Worm (Caenorhabditis elegans): ENCODE results near the gene K07C5.13.

Gene K07C5.13

ce11 chrV:10379761-10380160 is 37.9 kb downstream of the K07C5.13 start:
- TF ChIP-seq ceh-40 (GFP tag; IDR thresholded peaks at IDR 0.05) (no peak), F52B5.7 (tag; optimal IDR thresholded peaks at IDR 0.05) (no peak), bed-2 (GFP tag; IDR thresholded peaks at IDR 0.05) (no peak), attf-6 (GFP tag; IDR thresholded peaks at IDR 0.05) (no peak), mes-4 (tag; optimal IDR thresholded peaks at IDR 0.05) (no peak), B0035.1 (tag; optimal IDR thresholded peaks at IDR 0.05) (no peak), F37B4.10 (GFP tag; IDR thresholded peaks at IDR 0.05) (no peak), nfyb-1 (GFP tag; IDR thresholded peaks at IDR 0.05) (no peak), K12H6.12 (tag; optimal IDR thresholded peaks at IDR 0.05) (no peak), C06A6.2 (GFP tag; conservative IDR thresholded peaks at IDR 0.05) (no peak), nfya-1 (tag; optimal IDR thresholded peaks at IDR 0.05; ENCODE audit: borderline replicate concordance, insufficient read depth) (no peak), tbx-9 (tag; optimal IDR thresholded peaks at IDR 0.05; ENCODE audit: borderline replicate concordance) (no peak)

ce11 chrV:10381726-10382125 is 39.9 kb downstream of the K07C5.13 start, which contains the start of gene abu-1:
Gene abu-1, minus strand, starts transcription at chrV:10381826.
- TF ChIP-seq attf-3 (GFP tag; conservative IDR thresholded peaks at IDR 0.05), result no peak
- TF ChIP-seq rec-8 (tag; optimal IDR thresholded peaks at IDR 0.05), result no peak
- no peak for TF ChIP-seq fkh-3 (tag; optimal IDR thresholded peaks at IDR 0.05)
- TF ChIP-seq hsf-1 (GFP tag; IDR thresholded peaks at IDR 0.05), result no peak
- TF ChIP-seq mxl-1 (tag; optimal IDR thresholded peaks at IDR 0.05), result no peak
- TF ChIP-seq ceh-91 (GFP tag; IDR thresholded peaks at IDR 0.05), result no peak
- TF ChIP-seq B0261.1 (tag; optimal IDR thresholded peaks at IDR 0.05), result no peak
- no peak for TF ChIP-seq nfya-1 (tag; optimal IDR thresholded peaks at IDR 0.05; ENCODE audit: borderline replicate concordance, insufficient read depth)
- no peak for TF ChIP-seq akir-1 (GFP tag; optimal IDR thresholded peaks at IDR 0.05)
- TF ChIP-seq aptf-3 (GFP tag; IDR thresholded peaks at IDR 0.05), result no peak
- TF ChIP-seq lin-35 (GFP tag; optimal IDR thresholded peaks at IDR 0.05), result no peak
- no peak for TF ChIP-seq pbrm-1 (GFP tag; IDR thresholded peaks at IDR 0.05)
- no peak for TF ChIP-seq egrh-3 (GFP tag; IDR thresholded peaks at IDR 0.05)
- no peak for TF ChIP-seq dox-1 (GFP tag; IDR thresholded peaks at IDR 0.05)
- no peak for TF ChIP-seq lag-1 (GFP tag; IDR thresholded peaks at IDR 0.05)
- no peak for TF ChIP-seq C06A6.2 (GFP tag; conservative IDR thresholded peaks at IDR 0.05)
- TF ChIP-seq zim-3 (tag; optimal IDR thresholded peaks at IDR 0.05), result no peak
- TF ChIP-seq F57C9.4 (tag; optimal IDR thresholded peaks at IDR 0.05), result no peak

ce11 chrV:10382142-10382541 is 40.3 kb downstream of the K07C5.13 start, which contains the start of gene pqn-2:
Gene pqn-2, plus strand, starts transcription at chrV:10382442.
- TF ChIP-seq lin-40 (tag; optimal IDR thresholded peaks at IDR 0.05), result no peak
- TF ChIP-seq ztf-18 (tag; optimal IDR thresholded peaks at IDR 0.05), result no peak
- no peak for TF ChIP-seq nhr-27 (tag; optimal IDR thresholded peaks at IDR 0.05)
- no peak for TF ChIP-seq snpc-1.1 (tag; optimal IDR thresholded peaks at IDR 0.05; ENCODE audit: insufficient read depth)
- TF ChIP-seq ceh-27 (GFP tag; optimal IDR thresholded peaks at IDR 0.05), result no peak
- TF ChIP-seq F22D6.2 (tag; optimal IDR thresholded peaks at IDR 0.05), result no peak
- no peak for TF ChIP-seq ama-1 (optimal IDR thresholded peaks at IDR 0.05)
- no peak for TF ChIP-seq ama-1 (GFP tag; optimal IDR thresholded peaks at IDR 0.05)
- TF ChIP-seq ztf-28 (GFP tag; IDR thresholded peaks at IDR 0.05), result no peak
- TF ChIP-seq Y95B8A.8 (GFP tag; IDR thresholded peaks at IDR 0.05), result no peak
- TF ChIP-seq hlh-26 (GFP tag; conservative IDR thresholded peaks at IDR 0.05), result no peak
- no peak for TF ChIP-seq die-1 (tag; optimal IDR thresholded peaks at IDR 0.05)
- TF ChIP-seq rec-8 (tag; optimal IDR thresholded peaks at IDR 0.05), result no peak
- no peak for TF ChIP-seq Y56A3A.18 (GFP tag; IDR thresholded peaks at IDR 0.05)
- no peak for TF ChIP-seq snpc-4 (GFP tag; optimal IDR thresholded peaks at IDR 0.05)
- no peak for TF ChIP-seq snpc-4 (tag; optimal IDR thresholded peaks at IDR 0.05)
- TF ChIP-seq unc-130 (GFP tag; optimal IDR thresholded peaks at IDR 0.05), result no peak
- no peak for TF ChIP-seq fkh-3 (tag; optimal IDR thresholded peaks at IDR 0.05)
- TF ChIP-seq rcor-1 (GFP tag; IDR thresholded peaks at IDR 0.05), result no peak
- TF ChIP-seq sptf-2 (GFP tag; optimal IDR thresholded peaks at IDR 0.05), result no peak

All from whole organism, young adult.